Fruit fly (Drosophila melanogaster) whole organism, embryonic: ENCODE measurements around the gene CG7402.

ENCODE experiments used
- ATbp ChIP-seq: fragments of 200-800 bp; sonication (Bioruptor generic); optimal IDR thresholded peaks from 2 replicates; lab custom pipeline; 2017; ENCODE audit warnings: missing biosample characterization, mild to moderate bottlenecking, missing genetic modification characterization, missing genetic modification reagents
- CG10209 ChIP-seq: fragments of 200-800 bp; sonication (Bioruptor generic); optimal IDR thresholded peaks from 3 replicates; lab custom pipeline; 2017; ENCODE audit warnings: missing biosample characterization, mild to moderate bottlenecking, missing genetic modification characterization, missing genetic modification reagents
- CG1024 ChIP-seq: fragments of 200-800 bp; sonication (Bioruptor generic); IDR thresholded peaks from 2 replicates; pipeline ENCODE4 v1.3.6; 2022; ENCODE audit warnings: missing biosample characterization, missing genetic modification characterization
- CG10462 ChIP-seq: fragments of 200-800 bp; sonication (Bioruptor generic); optimal IDR thresholded peaks from 2 replicates; lab custom pipeline; 2016; ENCODE audit warnings: missing biosample characterization, missing genetic modification characterization
- CG11398 ChIP-seq: fragments of 200-800 bp; sonication (Bioruptor generic); optimal IDR thresholded peaks from 2 replicates; lab custom pipeline; 2016; ENCODE audit warnings: missing biosample characterization, missing genetic modification characterization
- CG11560 ChIP-seq: fragments of 200-800 bp; sonication (Bioruptor generic); IDR thresholded peaks from 3 replicates; pipeline ENCODE4 v1.3.6; 2022; ENCODE audit warnings: missing biosample characterization, missing genetic modification characterization
- CG12744 ChIP-seq: fragments of 200-800 bp; sonication (Bioruptor generic); optimal IDR thresholded peaks from 2 replicates; lab custom pipeline; 2016; ENCODE audit warnings: missing biosample characterization, missing genetic modification characterization
- CG14014 ChIP-seq: fragments of 200-800 bp; sonication (Bioruptor generic); IDR thresholded peaks from 2 replicates; pipeline ENCODE4 v1.3.6; 2022; ENCODE audit warnings: missing biosample characterization, missing genetic modification characterization
- CG14441 ChIP-seq: fragments of 200-800 bp; sonication (Bioruptor generic); IDR thresholded peaks from 2 replicates; pipeline ENCODE4 v1.3.6; 2022; ENCODE audit warnings: missing biosample characterization, missing genetic modification characterization
- CG1603 ChIP-seq: fragments of 200-800 bp; sonication (Bioruptor generic); optimal IDR thresholded peaks from 2 replicates; lab custom pipeline; 2019; ENCODE audit warnings: missing biosample characterization, mild to moderate bottlenecking, missing genetic modification characterization, moderate library complexity
- CG1647 ChIP-seq: fragments of 200-800 bp; sonication (Bioruptor generic); optimal IDR thresholded peaks from 3 replicates; lab custom pipeline; 2016; ENCODE audit warnings: missing biosample characterization, missing genetic modification characterization
- CG16779 ChIP-seq: fragments of 200-800 bp; sonication (Bioruptor generic); IDR thresholded peaks from 2 replicates; pipeline ENCODE4 v1.3.6; 2022; ENCODE audit warnings: missing biosample characterization, missing genetic modification characterization
- CG16813 ChIP-seq: fragments of 200-800 bp; sonication (Bioruptor generic); IDR thresholded peaks from 3 replicates; pipeline ENCODE4 v1.3.6; 2022; ENCODE audit warnings: missing biosample characterization, missing genetic modification characterization; ENCODE audit not compliant: partially characterized antibody
- CG17186 ChIP-seq: fragments of 200-800 bp; sonication (Bioruptor generic); optimal IDR thresholded peaks from 3 replicates; lab custom pipeline; 2017; ENCODE audit warnings: missing biosample characterization, missing genetic modification reagents, missing genetic modification characterization
- CG2875 ChIP-seq: fragments of 200-800 bp; sonication (Bioruptor generic); optimal IDR thresholded peaks from 2 replicates; lab custom pipeline; 2017; ENCODE audit warnings: missing biosample characterization, mild to moderate bottlenecking, missing genetic modification characterization, missing genetic modification reagents
- CG30403 ChIP-seq: fragments of 200-800 bp; sonication (Bioruptor generic); optimal IDR thresholded peaks from 3 replicates; lab custom pipeline; 2016; ENCODE audit warnings: missing biosample characterization, missing genetic modification characterization
- CG32767 ChIP-seq: fragments of 200-800 bp; sonication (Bioruptor generic); IDR thresholded peaks from 2 replicates; pipeline ENCODE4 v1.3.6; 2022; ENCODE audit warnings: missing biosample characterization, missing genetic modification characterization
- CG34224 ChIP-seq: fragments of 200-800 bp; sonication (Bioruptor generic); IDR thresholded peaks from 3 replicates; pipeline ENCODE4 v1.3.6; 2022; ENCODE audit warnings: missing biosample characterization, missing genetic modification characterization; ENCODE audit not compliant: partially characterized antibody
- CG3995 ChIP-seq: fragments of 200-800 bp; sonication (Bioruptor generic); optimal IDR thresholded peaks from 3 replicates; lab custom pipeline; 2016; ENCODE audit warnings: missing biosample characterization, missing genetic modification characterization
- CG6654 ChIP-seq: fragments of 200-800 bp; sonication (Bioruptor generic); optimal IDR thresholded peaks from 2 replicates; lab custom pipeline; 2017; ENCODE audit warnings: missing biosample characterization, mild to moderate bottlenecking, missing genetic modification characterization
- CG6683 ChIP-seq: fragments of 200-800 bp; sonication (Bioruptor generic); optimal IDR thresholded peaks from 2 replicates; lab custom pipeline; 2017; ENCODE audit warnings: missing biosample characterization, mild to moderate bottlenecking, missing genetic modification characterization, missing genetic modification reagents
- CG6765 ChIP-seq: fragments of 200-800 bp; sonication (Bioruptor generic); optimal IDR thresholded peaks from 3 replicates; lab custom pipeline; 2017; ENCODE audit warnings: missing biosample characterization, mild to moderate bottlenecking, missing genetic modification characterization
- CG7786 ChIP-seq: fragments of 200-800 bp; sonication (Bioruptor generic); optimal IDR thresholded peaks from 2 replicates; lab custom pipeline; 2016; ENCODE audit warnings: missing biosample characterization, missing genetic modification characterization
- CG7963 ChIP-seq: fragments of 200-800 bp; sonication (Bioruptor generic); IDR thresholded peaks from 3 replicates; pipeline ENCODE4 v1.3.6; 2022; ENCODE audit warnings: missing biosample characterization, missing genetic modification characterization; ENCODE audit not compliant: partially characterized antibody
- CG8089 ChIP-seq: fragments of 200-800 bp; sonication (Bioruptor generic); optimal IDR thresholded peaks from 3 replicates; lab custom pipeline; 2016; ENCODE audit warnings: missing biosample characterization, missing genetic modification characterization
- CG8944 ChIP-seq: fragments of 200-800 bp; sonication (Bioruptor generic); optimal IDR thresholded peaks from 3 replicates; lab custom pipeline; 2016; ENCODE audit warnings: missing biosample characterization, missing genetic modification characterization
- Camta ChIP-seq: fragments of 200-800 bp; sonication (Bioruptor generic); optimal IDR thresholded peaks from 2 replicates; lab custom pipeline; 2016; ENCODE audit warnings: missing biosample characterization, missing genetic modification characterization
- CkIIα-i1 ChIP-seq: fragments of 200-800 bp; sonication (Bioruptor generic); IDR thresholded peaks from 2 replicates; pipeline ENCODE4 v1.3.6; 2022; ENCODE audit warnings: missing biosample characterization, missing genetic modification characterization
- Drgx ChIP-seq: fragments of 200-800 bp; sonication (Bioruptor generic); IDR thresholded peaks from 2 replicates; pipeline ENCODE4 v1.3.6; 2022; ENCODE audit warnings: missing biosample characterization, missing genetic modification characterization
- Hr3 ChIP-seq: fragments of 200-800 bp; sonication (Bioruptor generic); optimal IDR thresholded peaks from 3 replicates; lab custom pipeline; 2016; ENCODE audit warnings: missing biosample characterization, missing genetic modification characterization
- Hr39 ChIP-seq: fragments of >200 bp; optimal IDR thresholded peaks from 2 replicates; lab custom pipeline; 2017
- Mes4 ChIP-seq: fragments of 200-800 bp; sonication (Bioruptor generic); optimal IDR thresholded peaks from 2 replicates; lab custom pipeline; 2016; ENCODE audit warnings: missing biosample characterization, missing genetic modification characterization
- Spps ChIP-seq: fragments of 200-800 bp; sonication (Bioruptor generic); optimal IDR thresholded peaks from 2 replicates; lab custom pipeline; 2018; ENCODE audit warnings: missing biosample characterization, mild to moderate bottlenecking, missing genetic modification characterization
- ap ChIP-seq: fragments of 200-800 bp; sonication (Bioruptor generic); IDR thresholded peaks from 2 replicates; pipeline ENCODE4 v1.3.6; 2022; ENCODE audit warnings: missing biosample characterization, missing genetic modification characterization
- ato ChIP-seq: fragments of 200-800 bp; sonication (Bioruptor generic); IDR thresholded peaks from 2 replicates; pipeline ENCODE4 v1.3.6; 2022; ENCODE audit warnings: missing biosample characterization, missing genetic modification characterization; ENCODE audit not compliant: partially characterized antibody
- bsh ChIP-seq, 2 experiments: fragments of 200-800 bp; sonication (Bioruptor generic); optimal IDR thresholded peaks; 2 replicates each; lab custom pipeline; 2017 to 2018; ENCODE audit warnings: mild to moderate bottlenecking in 2 of 2, missing biosample characterization in 2 of 2, missing genetic modification characterization in 2 of 2, moderate library complexity in 1 of 2
- crol ChIP-seq: fragments of 200-800 bp; sonication (Bioruptor generic); IDR thresholded peaks from 2 replicates; pipeline ENCODE4 v1.3.6; 2022; ENCODE audit warnings: missing biosample characterization, missing genetic modification characterization
- emc ChIP-seq: fragments of 200-800 bp; sonication (Bioruptor generic); optimal IDR thresholded peaks from 2 replicates; lab custom pipeline; 2016; ENCODE audit warnings: missing biosample characterization, missing genetic modification characterization
- ftz-f1 ChIP-seq: fragments of 200-800 bp; sonication (Bioruptor generic); optimal IDR thresholded peaks from 2 replicates; lab custom pipeline; 2016; ENCODE audit warnings: missing biosample characterization, missing genetic modification characterization
- gem ChIP-seq: fragments of 200-800 bp; sonication (Bioruptor generic); optimal IDR thresholded peaks from 2 replicates; lab custom pipeline; 2019; ENCODE audit warnings: missing biosample characterization, mild to moderate bottlenecking, missing genetic modification characterization, moderate library complexity
- gro ChIP-seq: fragments of 200-800 bp; sonication (Bioruptor generic); optimal IDR thresholded peaks from 2 replicates; lab custom pipeline; 2016; ENCODE audit warnings: missing biosample characterization, missing genetic modification characterization
- gsb-n ChIP-seq: fragments of 200-800 bp; sonication (Bioruptor generic); optimal IDR thresholded peaks from 3 replicates; lab custom pipeline; 2018; ENCODE audit warnings: missing biosample characterization, mild to moderate bottlenecking, missing genetic modification characterization
- her ChIP-seq: fragments of 200-800 bp; sonication (Bioruptor generic); optimal IDR thresholded peaks from 2 replicates; lab custom pipeline; 2016; ENCODE audit warnings: missing biosample characterization, missing genetic modification characterization
- inv ChIP-seq: fragments of 200-800 bp; sonication (Bioruptor generic); IDR thresholded peaks from 2 replicates; pipeline ENCODE4 v1.3.6; 2022; ENCODE audit warnings: missing biosample characterization, missing genetic modification characterization; ENCODE audit not compliant: partially characterized antibody
- nom ChIP-seq: fragments of 200-800 bp; sonication (Bioruptor generic); optimal IDR thresholded peaks from 2 replicates; lab custom pipeline; 2017; ENCODE audit warnings: missing biosample characterization, missing genetic modification characterization, mild to moderate bottlenecking, moderate library complexity, missing genetic modification reagents
- pb ChIP-seq: fragments of 200-800 bp; sonication (Bioruptor generic); optimal IDR thresholded peaks from 3 replicates; lab custom pipeline; 2016; ENCODE audit warnings: missing biosample characterization, missing genetic modification characterization
- repo ChIP-seq: fragments of 200-800 bp; sonication (Bioruptor generic); optimal IDR thresholded peaks from 2 replicates; lab custom pipeline; 2016; ENCODE audit warnings: missing biosample characterization, missing genetic modification characterization
- sim ChIP-seq: fragments of 200-800 bp; sonication (Bioruptor generic); IDR thresholded peaks from 2 replicates; pipeline ENCODE4 v1.3.6; 2022; ENCODE audit warnings: missing biosample characterization, missing genetic modification characterization
- sqz ChIP-seq: fragments of 200-800 bp; sonication (Bioruptor generic); optimal IDR thresholded peaks from 3 replicates; lab custom pipeline; 2018; ENCODE audit warnings: missing biosample characterization, mild to moderate bottlenecking, missing genetic modification characterization
- usp ChIP-seq: fragments of >200 bp; optimal IDR thresholded peaks from 2 replicates; lab custom pipeline; 2017; ENCODE audit warnings: missing biosample characterization, missing genetic modification characterization
- zen ChIP-seq: fragments of 200-800 bp; sonication (Bioruptor generic); optimal IDR thresholded peaks from 3 replicates; lab custom pipeline; 2018; ENCODE audit warnings: missing biosample characterization, mild to moderate bottlenecking, missing genetic modification characterization, moderate library complexity

The CG7402 gene

DNA sequence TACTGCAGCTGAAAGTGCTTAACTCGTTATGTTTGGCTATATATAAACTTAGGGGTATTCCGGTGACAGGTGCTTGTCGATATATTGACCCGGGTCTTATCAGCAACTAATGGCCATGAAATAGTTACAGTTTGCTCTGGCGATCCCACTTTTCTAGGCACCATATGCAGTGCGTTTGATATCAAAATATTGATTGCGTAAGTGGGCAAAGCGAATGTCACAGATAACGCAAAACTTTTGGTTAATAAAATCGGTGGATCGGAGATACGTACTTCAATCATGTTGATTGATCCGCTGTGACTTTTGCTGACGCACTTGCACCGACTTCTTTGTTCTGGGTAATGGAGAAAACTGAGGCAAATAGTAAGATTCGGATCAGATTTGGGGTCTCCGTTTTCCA lies 17.1 kb downstream of the CG7402 start (continued):
- TF ChIP-seq Mes4 (GFP tag; lab: Kevin White, UChicago): no peak
- TF ChIP-seq CG6765 (GFP tag; lab: Kevin White, UChicago): no peak
- TF ChIP-seq bsh (GFP tag; optimal IDR thresholded peaks at IDR 0.05; lab: Kevin White, UChicago): no peak
- no peak for TF ChIP-seq CG34224 (GFP tag; lab: Robert Waterston, UW)
- TF ChIP-seq CG7963 (GFP tag; lab: Robert Waterston, UW): no peak
- peak; percentile 2 for TF ChIP-seq CG1603 (tag; lab: Kevin White, UChicago)
- TF ChIP-seq CG14014 (GFP tag; lab: Robert Waterston, UW): no peak
- no peak for TF ChIP-seq CG16813 (GFP tag; lab: Robert Waterston, UW)
- no peak for TF ChIP-seq CG11398
- no peak for TF ChIP-seq CG6683
- no peak for TF ChIP-seq ap
- TF ChIP-seq CG6654 (GFP tag; lab: Kevin White, UChicago): no peak
- TF ChIP-seq pb (GFP tag; lab: Kevin White, UChicago): no peak
- TF ChIP-seq CG2875 (GFP tag; lab: Kevin White, UChicago): no peak
- no peak for TF ChIP-seq emc (GFP tag; lab: Kevin White, UChicago)
- TF ChIP-seq CG8089: no peak
- no peak for TF ChIP-seq inv (GFP tag; lab: Robert Waterston, UW)
- peak; percentile 0 for TF ChIP-seq CG10209 (GFP tag; lab: Kevin White, UChicago)
- TF ChIP-seq CG1024: no peak
- TF ChIP-seq repo (GFP tag; lab: Kevin White, UChicago): no peak
- no peak for TF ChIP-seq gsb-n (tag; lab: Kevin White, UChicago)
- no peak for TF ChIP-seq CG16779
- TF ChIP-seq sqz (GFP tag; lab: Kevin White, UChicago): no peak
- TF ChIP-seq gem: no peak
- TF ChIP-seq zen (tag; lab: Kevin White, UChicago): no peak
- no peak for TF ChIP-seq usp
- TF ChIP-seq CG17186 (GFP tag; lab: Kevin White, UChicago): no peak
- TF ChIP-seq CG10462: no peak
- no peak for TF ChIP-seq CG12744 (GFP tag; lab: Kevin White, UChicago)

DNA sequence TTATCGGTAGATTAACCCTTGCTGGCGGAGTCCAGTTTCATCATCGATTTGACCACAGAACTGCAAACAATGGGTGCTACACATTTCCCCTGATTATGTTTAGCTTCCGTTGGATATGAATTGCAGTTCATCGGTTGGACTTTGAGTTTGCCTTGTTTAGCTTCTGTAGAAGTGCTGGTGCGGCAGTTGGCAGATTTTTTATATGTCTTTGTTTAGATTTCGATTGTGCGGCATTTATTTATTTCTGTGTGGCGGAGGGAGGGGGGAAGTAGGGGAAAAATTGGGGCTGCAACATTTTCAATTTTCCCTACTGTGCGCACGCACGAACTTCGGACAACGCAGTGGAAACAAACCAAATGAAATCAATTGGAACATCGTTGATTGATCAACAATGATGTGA lies 18.3 kb downstream of the CG7402 start:
- TF ChIP-seq Drgx (GFP tag; lab: Robert Waterston, UW): peak; percentile 15; the same call in 1 of the 2 replicates
- peak; percentile 36; the same call in 1 of the 2 replicates for TF ChIP-seq crol
- TF ChIP-seq Hr3 (GFP tag; lab: Kevin White, UChicago): no peak
- no peak for TF ChIP-seq ato
- peak; percentile 33 for TF ChIP-seq nom (GFP tag; lab: Kevin White, UChicago)
- TF ChIP-seq CG14441 (GFP tag; lab: Robert Waterston, UW): peak; percentile 38; the same call in 1 of the 2 replicates

DNA sequence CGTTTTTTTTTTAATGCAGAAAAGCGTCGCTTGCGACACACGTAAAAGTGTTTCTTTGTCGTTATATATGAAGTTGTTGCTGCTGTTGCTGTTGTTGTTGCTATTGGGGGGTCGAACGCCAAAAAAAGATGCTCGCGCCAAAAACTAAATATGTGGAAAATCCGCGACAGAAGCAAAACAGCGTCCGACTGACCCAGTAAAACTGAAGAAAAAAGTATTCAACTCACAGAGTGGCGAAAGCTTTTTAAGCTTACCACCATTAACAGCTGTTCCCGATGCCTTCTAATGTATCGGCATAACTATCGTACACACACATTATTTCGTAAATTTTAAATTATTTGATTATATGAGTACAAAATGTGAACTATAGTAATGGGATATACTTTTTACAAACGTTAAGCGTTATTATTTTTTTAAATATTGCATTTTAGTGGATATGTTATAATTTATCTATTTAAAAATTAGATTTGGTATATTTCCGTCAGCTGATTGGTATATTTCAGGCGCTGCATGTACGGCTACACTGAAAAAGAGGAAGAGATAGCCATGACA lies 20.2 kb downstream of the CG7402 start, which contains the start of the genes Prestin and Wdr92:
TSS of gene Prestin (minus strand) at position 204 of the 552 bp plus-strand sequence.
TSS of gene Wdr92 (plus strand) at position 535 of the 552 bp plus-strand sequence.
- TF ChIP-seq CkIIα-i1 (GFP tag; lab: Robert Waterston, UW) (no peak), sim (GFP tag; lab: Robert Waterston, UW) (no peak), CG7786 (GFP tag; lab: Kevin White, UChicago) (no peak), Camta (GFP tag; lab: Kevin White, UChicago) (no peak), Hr39 (lab: Kevin White, UChicago) (no peak), ftz-f1 (GFP tag; lab: Kevin White, UChicago) (peak; percentile 61), CG3995 (GFP tag; lab: Kevin White, UChicago) (no peak), CG30403 (GFP tag; lab: Kevin White, UChicago) (no peak), ATbp (no peak), CG1603 (tag; lab: Kevin White, UChicago) (no peak), CG8944 (GFP tag; lab: Kevin White, UChicago) (no peak), her (GFP tag; lab: Kevin White, UChicago) (peak; percentile 13), CG1647 (GFP tag; lab: Kevin White, UChicago) (no peak), gro (GFP tag; lab: Kevin White, UChicago) (peak; percentile 69), CG32767 (GFP tag; lab: Robert Waterston, UW) (no peak), Spps (no peak), CG11560 (tag; lab: Robert Waterston, UW) (no peak)
